Worm (Caenorhabditis elegans): ENCODE measurements around the gene H12C20.7.

ce11 chrV:11613007-11613406 is 40.2 kb upstream of the H12C20.7 start, which contains the start of gene tag-290:
- TF ChIP-seq dmd-4 (tag; optimal IDR thresholded peaks at IDR 0.05; ENCODE audit: borderline replicate concordance) = no peak
- TF ChIP-seq pqm-1 (tag; optimal IDR thresholded peaks at IDR 0.05) = no peak
- TF ChIP-seq T23F11.4 (GFP tag; optimal IDR thresholded peaks at IDR 0.05) = no peak
- TF ChIP-seq pha-4 (tag; optimal IDR thresholded peaks at IDR 0.05) = no peak
- TF ChIP-seq sox-4 (tag; optimal IDR thresholded peaks at IDR 0.05) = no peak
- TF ChIP-seq ceh-6 (GFP tag; optimal IDR thresholded peaks at IDR 0.05) = no peak
- TF ChIP-seq nfya-1 (tag; optimal IDR thresholded peaks at IDR 0.05) = no peak
- no peak for TF ChIP-seq unc-3 (GFP tag; conservative IDR thresholded peaks at IDR 0.05)
- TF ChIP-seq unc-3 (tag; optimal IDR thresholded peaks at IDR 0.05) = no peak
- no peak for TF ChIP-seq ama-1 (optimal IDR thresholded peaks at IDR 0.05)
- TF ChIP-seq npax-4 (tag; optimal IDR thresholded peaks at IDR 0.05) = no peak
- TF ChIP-seq sox-2 (GFP tag; IDR thresholded peaks at IDR 0.05) = no peak
- no peak for TF ChIP-seq ceh-34 (tag; optimal IDR thresholded peaks at IDR 0.05)
- no peak for TF ChIP-seq unc-86 (tag; optimal IDR thresholded peaks at IDR 0.05)
- TF ChIP-seq Y22D7AL.16 (tag; optimal IDR thresholded peaks at IDR 0.05) = no peak

Data from whole organism, late embryonic.